Fruit fly (Drosophila melanogaster) whole organism, embryonic: ENCODE measurements around the gene CG42538.

ENCODE experiments used
- Atf-2 ChIP-seq: fragments of 200-800 bp; sonication (Bioruptor generic); optimal IDR thresholded peaks from 2 replicates; lab custom pipeline; 2016; ENCODE audit warnings: missing biosample characterization, missing genetic modification characterization
- Atf6 ChIP-seq: fragments of 200-800 bp; sonication (Bioruptor generic); IDR thresholded peaks from 2 replicates; pipeline ENCODE4 v1.3.6; 2022; ENCODE audit warnings: missing biosample characterization, missing genetic modification characterization
- B-H2 ChIP-seq: fragments of 200-800 bp; sonication (Bioruptor generic); optimal IDR thresholded peaks from 2 replicates; lab custom pipeline; 2018; ENCODE audit warnings: missing biosample characterization, mild to moderate bottlenecking, missing genetic modification characterization
- Bdp1 ChIP-seq: fragments of 200-800 bp; sonication (Bioruptor generic); optimal IDR thresholded peaks from 3 replicates; lab custom pipeline; 2016; ENCODE audit warnings: missing biosample characterization, missing genetic modification characterization
- CG10274 ChIP-seq: fragments of 200-800 bp; sonication (Bioruptor generic); optimal IDR thresholded peaks from 3 replicates; lab custom pipeline; 2017; ENCODE audit warnings: missing biosample characterization, mild to moderate bottlenecking, missing genetic modification characterization
- CG11247 ChIP-seq: fragments of 200-800 bp; sonication (Bioruptor generic); IDR thresholded peaks from 2 replicates; pipeline ENCODE4 v1.3.6; 2022; ENCODE audit warnings: missing biosample characterization, missing genetic modification characterization
- CG12219 ChIP-seq: fragments of 200-800 bp; sonication (Bioruptor generic); optimal IDR thresholded peaks from 3 replicates; lab custom pipeline; 2018; ENCODE audit warnings: missing biosample characterization, mild to moderate bottlenecking, missing genetic modification characterization
- CG12236 ChIP-seq: fragments of 200-800 bp; sonication (Bioruptor generic); optimal IDR thresholded peaks from 2 replicates; lab custom pipeline; 2016; ENCODE audit warnings: missing biosample characterization, missing genetic modification characterization
- CG15073 ChIP-seq: fragments of 200-800 bp; sonication (Bioruptor generic); optimal IDR thresholded peaks from 2 replicates; lab custom pipeline; 2016; ENCODE audit warnings: missing biosample characterization, missing genetic modification characterization
- CG17361 ChIP-seq: fragments of 200-800 bp; sonication (Bioruptor generic); IDR thresholded peaks from 3 replicates; pipeline ENCODE4 v1.3.6; 2022; ENCODE audit warnings: missing biosample characterization, missing genetic modification characterization
- CG18011 ChIP-seq: fragments of 200-800 bp; sonication (Bioruptor generic); optimal IDR thresholded peaks from 2 replicates; lab custom pipeline; 2017; ENCODE audit warnings: missing biosample characterization, missing genetic modification characterization, mild to moderate bottlenecking, moderate library complexity, missing genotype
- CG2875 ChIP-seq: fragments of 200-800 bp; sonication (Bioruptor generic); optimal IDR thresholded peaks from 2 replicates; lab custom pipeline; 2017; ENCODE audit warnings: missing biosample characterization, mild to moderate bottlenecking, missing genetic modification characterization, missing genetic modification reagents
- CG3163 ChIP-seq: fragments of 200-800 bp; sonication (Bioruptor generic); optimal IDR thresholded peaks from 3 replicates; lab custom pipeline; 2016; ENCODE audit warnings: missing biosample characterization, missing genetic modification characterization
- CG32532 ChIP-seq: fragments of 200-800 bp; sonication (Bioruptor generic); IDR thresholded peaks from 2 replicates; pipeline ENCODE4 v1.3.6; 2022; ENCODE audit warnings: missing biosample characterization, missing genetic modification characterization
- CG3281 ChIP-seq: fragments of 200-800 bp; sonication (Bioruptor generic); optimal IDR thresholded peaks from 3 replicates; lab custom pipeline; 2017; ENCODE audit warnings: missing biosample characterization, mild to moderate bottlenecking, missing genetic modification characterization
- CG3726 ChIP-seq: fragments of 200-800 bp; sonication (Bioruptor generic); IDR thresholded peaks from 3 replicates; pipeline ENCODE4, ENCODE4 v1.3.6; 2022; ENCODE audit warnings: missing biosample characterization, missing genetic modification characterization
- CG3847 ChIP-seq: fragments of 200-800 bp; sonication (Bioruptor generic); IDR thresholded peaks from 2 replicates; pipeline ENCODE4 v1.3.6; 2022; ENCODE audit warnings: missing biosample characterization, missing genetic modification characterization
- CG42726 ChIP-seq: fragments of 200-800 bp; sonication (Bioruptor generic); IDR thresholded peaks from 2 replicates; pipeline ENCODE4 v1.3.6; 2022; ENCODE audit warnings: missing biosample characterization, missing genetic modification characterization; ENCODE audit not compliant: partially characterized antibody
- CG43689 ChIP-seq: fragments of 200-800 bp; sonication (Bioruptor generic); IDR thresholded peaks from 2 replicates; pipeline ENCODE4 v1.3.6; 2022; ENCODE audit warnings: missing biosample characterization, missing genetic modification characterization
- CG6254 ChIP-seq: fragments of 200-800 bp; sonication (Bioruptor generic); optimal IDR thresholded peaks from 3 replicates; lab custom pipeline; 2017; ENCODE audit warnings: mild to moderate bottlenecking, missing biosample characterization, missing genetic modification reagents, missing genetic modification characterization
- CG7963 ChIP-seq: fragments of 200-800 bp; sonication (Bioruptor generic); IDR thresholded peaks from 3 replicates; pipeline ENCODE4 v1.3.6; 2022; ENCODE audit warnings: missing biosample characterization, missing genetic modification characterization; ENCODE audit not compliant: partially characterized antibody
- CG9727 ChIP-seq: fragments of 200-800 bp; sonication (Bioruptor generic); optimal IDR thresholded peaks from 3 replicates; lab custom pipeline; 2017; ENCODE audit warnings: missing biosample characterization, mild to moderate bottlenecking, missing genetic modification characterization
- Camta ChIP-seq: fragments of 200-800 bp; sonication (Bioruptor generic); optimal IDR thresholded peaks from 2 replicates; lab custom pipeline; 2016; ENCODE audit warnings: missing biosample characterization, missing genetic modification characterization
- Dfd ChIP-seq, 2 experiments: fragments of >200 bp; optimal IDR thresholded peaks; 2 replicates each; lab custom pipeline; 2017; ENCODE audit warnings: missing biosample characterization in 2 of 2, missing genetic modification characterization in 2 of 2
- Fer2 ChIP-seq: fragments of 200-800 bp; sonication (Bioruptor generic); optimal IDR thresholded peaks from 2 replicates; lab custom pipeline; 2018; ENCODE audit warnings: missing biosample characterization, mild to moderate bottlenecking, missing genetic modification characterization, moderate library complexity
- H15 ChIP-seq: fragments of 200-800 bp; sonication (Bioruptor generic); IDR thresholded peaks from 3 replicates; pipeline ENCODE4 v1.3.6; 2022; ENCODE audit warnings: missing biosample characterization, missing genetic modification characterization
- Hey ChIP-seq: fragments of 200-800 bp; sonication (Bioruptor generic); optimal IDR thresholded peaks from 3 replicates; lab custom pipeline; 2018; ENCODE audit warnings: missing biosample characterization, mild to moderate bottlenecking, missing genetic modification characterization
- Mad ChIP-seq: fragments of 200-800 bp; sonication (Bioruptor generic); optimal IDR thresholded peaks from 2 replicates; lab custom pipeline; 2016; ENCODE audit warnings: missing biosample characterization, missing genetic modification characterization
- Med ChIP-seq: fragments of 200-800 bp; sonication (Bioruptor generic); peaks from one replicate; lab custom pipeline; 2016; ENCODE audit warnings: missing biosample characterization, missing genetic modification characterization, mild to moderate bottlenecking, inconsistent platforms, moderate library complexity
- Pdp1 ChIP-seq, 2 experiments: fragments of 200-800 bp; sonication (Bioruptor generic); optimal IDR thresholded peaks; 3 replicates each; lab custom pipeline; 2016; ENCODE audit warnings: missing biosample characterization in 2 of 2, missing genetic modification characterization in 2 of 2, mild to moderate bottlenecking in 1 of 2, moderate library complexity in 1 of 2
- Rx ChIP-seq: fragments of 200-800 bp; sonication (Bioruptor generic); IDR thresholded peaks from 2 replicates; pipeline ENCODE4 v1.3.6; 2022; ENCODE audit warnings: missing biosample characterization, missing genetic modification characterization
- Sry-β ChIP-seq: fragments of 200-800 bp; sonication (Bioruptor generic); optimal IDR thresholded peaks from 2 replicates; lab custom pipeline; 2018; ENCODE audit warnings: missing biosample characterization, mild to moderate bottlenecking, missing genetic modification characterization, moderate library complexity
- Sry-δ ChIP-seq: fragments of 200-800 bp; sonication (Bioruptor generic); optimal IDR thresholded peaks from 2 replicates; lab custom pipeline; 2016; ENCODE audit warnings: missing biosample characterization, missing genetic modification characterization
- Usf ChIP-seq: fragments of 200-800 bp; sonication (Bioruptor generic); optimal IDR thresholded peaks from 2 replicates; lab custom pipeline; 2017; ENCODE audit warnings: missing genotype, missing biosample characterization, missing genetic modification characterization
- cas ChIP-seq: fragments of 200-800 bp; sonication (Bioruptor generic); IDR thresholded peaks from 2 replicates; pipeline ENCODE4 v1.3.6; 2022; ENCODE audit warnings: missing biosample characterization, missing genetic modification characterization
- caup ChIP-seq: fragments of 200-800 bp; sonication (Bioruptor generic); optimal IDR thresholded peaks from 3 replicates; lab custom pipeline; 2017; ENCODE audit warnings: missing biosample characterization, mild to moderate bottlenecking, missing genetic modification characterization, moderate library complexity; ENCODE audit not compliant: severe bottlenecking
- ems ChIP-seq: fragments of 200-800 bp; sonication (Bioruptor generic); optimal IDR thresholded peaks from 3 replicates; lab custom pipeline; 2016; ENCODE audit warnings: missing biosample characterization, missing genetic modification characterization
- en ChIP-seq: fragments of 200-800 bp; sonication (Bioruptor generic); optimal IDR thresholded peaks from 2 replicates; lab custom pipeline; 2016; ENCODE audit warnings: missing biosample characterization, missing genetic modification characterization
- fu2 ChIP-seq: fragments of 200-800 bp; sonication (Bioruptor generic); optimal IDR thresholded peaks from 2 replicates; lab custom pipeline; 2016; ENCODE audit warnings: missing biosample characterization, missing genetic modification characterization
- gt ChIP-seq: fragments of 200-800 bp; sonication (Bioruptor generic); IDR thresholded peaks from 2 replicates; pipeline ENCODE4 v1.3.6; 2022; ENCODE audit warnings: missing biosample characterization, missing genetic modification characterization
- h ChIP-seq: fragments of >200 bp; optimal IDR thresholded peaks from 2 replicates; lab custom pipeline; 2017
- inv ChIP-seq: fragments of 200-800 bp; sonication (Bioruptor generic); IDR thresholded peaks from 2 replicates; pipeline ENCODE4 v1.3.6; 2022; ENCODE audit warnings: missing biosample characterization, missing genetic modification characterization; ENCODE audit not compliant: partially characterized antibody
- kay ChIP-seq: fragments of 200-800 bp; sonication (Bioruptor generic); optimal IDR thresholded peaks from 2 replicates; lab custom pipeline; 2016; ENCODE audit warnings: missing biosample characterization, missing genetic modification characterization
- prd ChIP-seq, 3 experiments: fragments of >200 bp in 2 of 3; fragments of 200-800 bp in 1 of 3; sonication (Bioruptor generic) in 1 of 3; optimal IDR thresholded peaks in 2 of 3; IDR thresholded peaks in 1 of 3; 2 replicates in 2 of 3; 3 replicates in 1 of 3; pipeline versions ENCODE4 v1.3.6 to Lab custom; 2017 to 2022; ENCODE audit warnings: missing biosample characterization in 1 of 3, missing genetic modification characterization in 1 of 3
- salm ChIP-seq: fragments of 200-800 bp; sonication (Bioruptor generic); optimal IDR thresholded peaks from 2 replicates; lab custom pipeline; 2018; ENCODE audit warnings: missing biosample characterization, mild to moderate bottlenecking, missing genetic modification characterization
- seq ChIP-seq: fragments of 200-800 bp; sonication (Bioruptor generic); IDR thresholded peaks from 2 replicates; pipeline ENCODE4 v1.3.6; 2022; ENCODE audit warnings: missing biosample characterization, missing genetic modification characterization
- slbo ChIP-seq: fragments of 200-800 bp; sonication (Bioruptor generic); IDR thresholded peaks from 2 replicates; pipeline ENCODE4 v1.3.6; 2022; ENCODE audit warnings: missing biosample characterization, missing genetic modification characterization
- stc ChIP-seq: fragments of 200-800 bp; sonication (Bioruptor generic); IDR thresholded peaks from 2 replicates; pipeline ENCODE4 v1.3.6; 2022; ENCODE audit warnings: missing biosample characterization, missing genetic modification characterization
- trem ChIP-seq: fragments of 200-800 bp; optimal IDR thresholded peaks from 3 replicates; lab custom pipeline; 2019; ENCODE audit warnings: missing biosample characterization, mild to moderate bottlenecking, missing genetic modification characterization, moderate library complexity
- zf30C ChIP-seq: fragments of 200-800 bp; sonication (Bioruptor generic); optimal IDR thresholded peaks from 3 replicates; lab custom pipeline; 2018; ENCODE audit warnings: missing biosample characterization, mild to moderate bottlenecking, missing genetic modification characterization
- zfh2 ChIP-seq: fragments of 200-800 bp; sonication (Bioruptor generic); optimal IDR thresholded peaks from 2 replicates; lab custom pipeline; 2016; ENCODE audit warnings: missing biosample characterization, missing genetic modification characterization

CG42538 gene

DNA sequence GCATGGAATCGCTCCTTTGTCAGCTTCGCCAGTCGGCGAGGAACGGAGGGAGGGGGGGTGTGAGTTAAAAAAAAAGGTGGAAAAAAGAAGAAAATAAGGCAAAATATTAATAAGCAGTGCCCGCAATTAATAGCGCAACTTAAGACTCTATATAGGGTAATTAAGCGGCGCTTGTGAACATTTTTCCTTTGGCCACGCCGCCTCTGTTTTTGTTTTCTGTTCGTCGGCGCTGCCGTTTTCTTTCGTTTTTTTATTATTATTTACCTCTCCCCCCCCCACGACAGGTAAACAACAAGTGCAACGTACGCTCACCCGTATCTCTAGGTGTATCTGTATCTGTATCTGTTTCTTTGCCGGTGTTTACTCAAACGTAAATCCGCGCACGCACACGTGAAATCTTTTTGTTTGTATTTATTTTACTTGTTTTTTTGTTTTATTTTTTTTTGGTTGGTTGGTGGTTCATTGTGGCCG lies 7.1 kb upstream of the CG42538 start (continued):
- TF ChIP-seq trem: no peak
- no peak for TF ChIP-seq cas (GFP tag; lab: Robert Waterston, UW)
- TF ChIP-seq CG3163: peak; percentile 44
- peak; percentile 64 for TF ChIP-seq Camta (GFP tag; lab: Kevin White, UChicago)
- TF ChIP-seq Mad: no peak
- no peak for TF ChIP-seq CG3726 (GFP tag; lab: Robert Waterston, UW)
- TF ChIP-seq Sry-β (GFP tag; lab: Kevin White, UChicago): peak; percentile 41
- TF ChIP-seq CG18011 (GFP tag; lab: Kevin White, UChicago): peak; percentile 9
- no peak for TF ChIP-seq CG15073 (GFP tag; lab: Kevin White, UChicago)
- TF ChIP-seq CG9727 (GFP tag; lab: Kevin White, UChicago): peak; percentile 64
- TF ChIP-seq CG3281 (GFP tag; lab: Kevin White, UChicago): peak; percentile 13
- TF ChIP-seq zf30C (GFP tag; lab: Kevin White, UChicago): no peak
- peak; percentile 54 for TF ChIP-seq CG2875
- TF ChIP-seq Med (GFP tag; lab: Kevin White, UChicago): peak; percentile 84
- TF ChIP-seq en (GFP tag; lab: Kevin White, UChicago): no peak
- TF ChIP-seq CG10274: peak; percentile 15
- no peak for TF ChIP-seq fu2 (GFP tag; lab: Kevin White, UChicago)
- no peak for TF ChIP-seq CG43689 (GFP tag; lab: Robert Waterston, UW)
- TF ChIP-seq CG7963 (GFP tag; lab: Robert Waterston, UW): no peak
- TF ChIP-seq caup: peak; percentile 35
- no peak for TF ChIP-seq gt (GFP tag; lab: Robert Waterston, UW)
- no peak for TF ChIP-seq Bdp1 (GFP tag; lab: Kevin White, UChicago)
- no peak for TF ChIP-seq Usf (GFP tag; lab: Kevin White, UChicago)
- TF ChIP-seq CG6254 (GFP tag; lab: Kevin White, UChicago): peak; percentile 16
- no peak for TF ChIP-seq Rx (GFP tag; lab: Robert Waterston, UW)
- peak; percentile 13 for TF ChIP-seq ems
- TF ChIP-seq Atf-2: no peak
- TF ChIP-seq Dfd (GFP tag; optimal IDR thresholded peaks at IDR 0.05; lab: Kevin White, UChicago): no peak
- TF ChIP-seq CG12236: peak; percentile 0
- TF ChIP-seq salm (tag; lab: Kevin White, UChicago): no peak
- no peak for TF ChIP-seq CG12219 (GFP tag; lab: Kevin White, UChicago)
- TF ChIP-seq kay (GFP tag; lab: Kevin White, UChicago): no peak
- peak; percentile 3 to 36 for TF ChIP-seq Pdp1 (GFP tag; optimal IDR thresholded peaks at IDR 0.05; lab: Kevin White, UChicago)
- no peak for TF ChIP-seq inv
- TF ChIP-seq CG17361 (GFP tag; lab: Robert Waterston, UW): no peak
- no peak for TF ChIP-seq B-H2 (GFP tag; lab: Kevin White, UChicago)
- TF ChIP-seq CG11247 (GFP tag; lab: Robert Waterston, UW): no peak
- TF ChIP-seq Fer2 (tag; lab: Kevin White, UChicago): no peak
- no peak for TF ChIP-seq prd (optimal IDR thresholded peaks at IDR 0.05; lab: Kevin White, UChicago)
- TF ChIP-seq prd (GFP tag; IDR thresholded peaks at IDR 0.05; lab: Robert Waterston, UW): peak; percentile 33; the same call in 1 of the 3 replicates
- no peak; the same call in none of the 2 replicates for TF ChIP-seq stc (GFP tag; lab: Robert Waterston, UW)
- no peak for TF ChIP-seq Sry-δ (GFP tag; lab: Kevin White, UChicago)
- TF ChIP-seq CG32532: peak; percentile 41; the same call in 1 of the 2 replicates
- TF ChIP-seq CG3847 (GFP tag; lab: Robert Waterston, UW): peak; percentile 49
- no peak; the same call in 1 of the 2 replicates for TF ChIP-seq Atf6 (GFP tag; lab: Robert Waterston, UW)
- TF ChIP-seq Hey (tag; lab: Kevin White, UChicago): no peak
- no peak for TF ChIP-seq h (lab: Kevin White, UChicago)
- peak; percentile 68 for TF ChIP-seq slbo
- TF ChIP-seq CG42726: no peak
- peak; percentile 4 for TF ChIP-seq zfh2 (GFP tag; lab: Kevin White, UChicago)
- 0 out of 3 replicates have a peak, but pooled peaks have one; percentile 24 for TF ChIP-seq H15
- TF ChIP-seq seq (GFP tag; lab: Robert Waterston, UW): no peak
